Fruit fly (Drosophila melanogaster) Kc167 (cell line): ENCODE results near the gene CG31221.

Experiments used
- Myc ChIP-seq: fragments of >200 bp; optimal IDR thresholded peaks from 2 replicates; lab custom pipeline; 2017; ENCODE audit warnings: missing external identifiers
- Sin3A ChIP-seq: fragments of >200 bp; optimal IDR thresholded peaks from 2 replicates; lab custom pipeline; 2018; ENCODE audit warnings: missing external identifiers
- h ChIP-seq: fragments of >200 bp; optimal IDR thresholded peaks from 3 replicates; lab custom pipeline; 2018; ENCODE audit warnings: missing external identifiers
- insv ChIP-seq: fragments of >200 bp; optimal IDR thresholded peaks from 3 replicates; lab custom pipeline; 2018; ENCODE audit warnings: missing external identifiers
- psq ChIP-seq: fragments of >200 bp; optimal IDR thresholded peaks from 2 replicates; lab custom pipeline; 2017; ENCODE audit warnings: missing external identifiers

DNA sequence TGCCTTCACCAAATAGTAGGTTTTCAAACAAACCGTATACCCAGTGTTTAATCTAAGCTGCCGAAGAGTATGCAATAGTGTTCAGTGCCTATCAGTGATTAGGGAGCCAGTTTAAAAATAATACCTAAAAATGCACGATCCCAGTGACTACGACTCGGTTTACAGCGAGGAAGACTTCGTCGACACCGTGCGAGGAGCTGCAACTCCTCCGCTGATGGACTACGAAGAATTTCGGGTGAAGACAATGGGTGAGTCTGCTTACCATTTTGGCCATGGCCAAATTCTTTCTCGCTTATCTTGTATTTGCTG lies 48.7 kb downstream of the CG31221 start:
- TF ChIP-seq h (lab: Kevin White, UChicago): no peak
- TF ChIP-seq Sin3A (lab: Kevin White, UChicago): no peak
- TF ChIP-seq Myc (lab: Kevin White, UChicago): no peak
- no peak for TF ChIP-seq psq (lab: Kevin White, UChicago)
- no peak for TF ChIP-seq insv (lab: Kevin White, UChicago)
